Fruit fly (Drosophila melanogaster) whole organism, wandering third instar larva: Measurements from ENCODE around the gene Invadolysin.

ENCODE experiments used
- Abd-B ChIP-seq: fragments of >200 bp; optimal IDR thresholded peaks from 2 replicates; lab custom pipeline; 2017; ENCODE audit warnings: missing biosample characterization, missing genetic modification characterization
- CG32264 ChIP-seq: fragments of 200-800 bp; sonication (Bioruptor generic); optimal IDR thresholded peaks from 2 replicates; lab custom pipeline; 2016; ENCODE audit warnings: missing biosample characterization, missing genetic modification characterization
- CG9705 ChIP-seq: fragments of 200-800 bp; sonication (Bioruptor generic); optimal IDR thresholded peaks from 2 replicates; lab custom pipeline; 2018; ENCODE audit warnings: missing biosample characterization, mild to moderate bottlenecking, missing genetic modification characterization
- CrebA ChIP-seq: fragments of 200-800 bp; sonication (Bioruptor generic); optimal IDR thresholded peaks from 2 replicates; lab custom pipeline; 2016; ENCODE audit warnings: missing biosample characterization, mild to moderate bottlenecking, missing genetic modification characterization, borderline replicate concordance
- Dfd ChIP-seq: fragments of >200 bp; optimal IDR thresholded peaks from 2 replicates; lab custom pipeline; 2017; ENCODE audit warnings: missing biosample characterization, missing genetic modification characterization
- Dif ChIP-seq: fragments of 200-275, 200-300 bp; sonication (Bioruptor generic); optimal IDR thresholded peaks from 2 replicates; lab custom pipeline; 2018; ENCODE audit warnings: missing biosample characterization, missing genetic modification characterization; ENCODE audit not compliant: partially characterized antibody
- GATAd ChIP-seq: sonication (Bioruptor generic); optimal IDR thresholded peaks from 2 replicates; lab custom pipeline; 2016; ENCODE audit warnings: missing biosample characterization, missing genetic modification characterization
- HLH106 ChIP-seq: fragments of 200-800 bp; optimal IDR thresholded peaks from 3 replicates; lab custom pipeline; 2019; ENCODE audit warnings: missing biosample characterization, mild to moderate bottlenecking, missing genetic modification characterization, moderate library complexity
- Hnf4 ChIP-seq: fragments of 200-800 bp; sonication (Bioruptor generic); optimal IDR thresholded peaks from 2 replicates; lab custom pipeline; 2016; ENCODE audit warnings: missing biosample characterization, mild to moderate bottlenecking, missing genetic modification characterization
- Hr78 ChIP-seq: fragments of >200 bp; optimal IDR thresholded peaks from 2 replicates; lab custom pipeline; 2017; ENCODE audit warnings: missing biosample characterization, missing genetic modification characterization
- Hr83 ChIP-seq: fragments of 200-300 bp; sonication (Bioruptor generic); optimal IDR thresholded peaks from 2 replicates; lab custom pipeline; 2016; ENCODE audit warnings: missing biosample characterization, mild to moderate bottlenecking, missing genetic modification characterization, moderate library complexity; ENCODE audit not compliant: poor library complexity, severe bottlenecking
- Jra ChIP-seq: sonication (Bioruptor generic); optimal IDR thresholded peaks from 2 replicates; lab custom pipeline; 2016; ENCODE audit warnings: missing biosample characterization, missing genetic modification characterization
- Mio ChIP-seq: sonication (Bioruptor generic); optimal IDR thresholded peaks from 2 replicates; lab custom pipeline; 2016; ENCODE audit warnings: missing biosample characterization, missing genetic modification characterization
- Myc ChIP-seq: fragments of >200 bp; optimal IDR thresholded peaks from 2 replicates; lab custom pipeline; 2017
- N ChIP-seq: fragments of >200 bp; optimal IDR thresholded peaks from 2 replicates; lab custom pipeline; 2018; ENCODE audit warnings: missing biosample characterization, missing external identifiers, missing genetic modification characterization
- OdsH ChIP-seq: fragments of 200-800 bp; sonication (Bioruptor generic); optimal IDR thresholded peaks from 2 replicates; lab custom pipeline; 2016; ENCODE audit warnings: missing biosample characterization, mild to moderate bottlenecking, missing genetic modification characterization
- Rel ChIP-seq, 2 experiments: fragments of 200-800 bp; sonication (Bioruptor generic) in 1 of 2; optimal IDR thresholded peaks; 2 replicates in 1 of 2; 3 replicates in 1 of 2; lab custom pipeline; 2016 to 2019; ENCODE audit warnings: mild to moderate bottlenecking in 2 of 2, missing biosample characterization in 2 of 2, missing genetic modification characterization in 2 of 2, moderate library complexity in 1 of 2
- Sp1 ChIP-seq: fragments of 200-800 bp; sonication (Bioruptor generic); optimal IDR thresholded peaks from 3 replicates; lab custom pipeline; 2019; ENCODE audit warnings: missing biosample characterization, mild to moderate bottlenecking, missing genetic modification characterization, moderate library complexity
- Vsx2 ChIP-seq: fragments of 200-300, 225-300 bp; sonication (Bioruptor generic); optimal IDR thresholded peaks from 2 replicates; lab custom pipeline; 2018; ENCODE audit warnings: missing biosample characterization, missing genetic modification characterization; ENCODE audit not compliant: partially characterized antibody
- br ChIP-seq: fragments of 200-800 bp; sonication (Bioruptor generic); optimal IDR thresholded peaks from 2 replicates; lab custom pipeline; 2016; ENCODE audit warnings: missing biosample characterization, missing genetic modification characterization
- brk ChIP-seq: fragments of 200-800 bp; sonication (Bioruptor generic); optimal IDR thresholded peaks from 2 replicates; lab custom pipeline; 2016; ENCODE audit warnings: missing biosample characterization, mild to moderate bottlenecking, missing genetic modification characterization
- dl ChIP-seq, 2 experiments: fragments of 175-275, 200-275 bp in 1 of 2; fragments of 200-275 bp in 1 of 2; sonication (Bioruptor generic); optimal IDR thresholded peaks; lab custom pipeline; 2018; ENCODE audit warnings: mild to moderate bottlenecking in 2 of 2, missing biosample characterization in 2 of 2, missing genetic modification characterization in 2 of 2, moderate library complexity in 2 of 2; ENCODE audit not compliant: partially characterized antibody in 2 of 2, insufficient read depth in 1 of 2
- dmrt93B ChIP-seq: fragments of 200-800 bp; sonication (Bioruptor generic); optimal IDR thresholded peaks from 2 replicates; lab custom pipeline; 2018; ENCODE audit warnings: missing biosample characterization, mild to moderate bottlenecking, missing genetic modification characterization
- dsf ChIP-seq: sonication (Bioruptor generic); optimal IDR thresholded peaks from 2 replicates; lab custom pipeline; 2016; ENCODE audit warnings: missing biosample characterization, missing genetic modification characterization, borderline replicate concordance
- ey ChIP-seq: fragments of 200-800 bp; sonication (Bioruptor generic); optimal IDR thresholded peaks from 2 replicates; lab custom pipeline; 2016; ENCODE audit warnings: missing biosample characterization, missing genetic modification characterization
- foxo ChIP-seq, 2 experiments: fragments of 200-800 bp; sonication (Bioruptor generic); optimal IDR thresholded peaks; 2 replicates in 1 of 2; 3 replicates in 1 of 2; lab custom pipeline; 2016 to 2017; ENCODE audit warnings: missing biosample characterization in 2 of 2, missing genetic modification characterization in 2 of 2
- fru ChIP-seq: fragments of 200-800 bp; sonication (Bioruptor generic); optimal IDR thresholded peaks from 3 replicates; lab custom pipeline; 2016; ENCODE audit warnings: missing biosample characterization, mild to moderate bottlenecking, missing genetic modification characterization
- h ChIP-seq: fragments of 200-800 bp; sonication (Bioruptor generic); optimal IDR thresholded peaks from 3 replicates; lab custom pipeline; 2016; ENCODE audit warnings: missing biosample characterization, mild to moderate bottlenecking, missing genetic modification characterization
- jim ChIP-seq: fragments of 175-275, 200-325 bp; sonication (Bioruptor generic); optimal IDR thresholded peaks from 2 replicates; lab custom pipeline; 2016; ENCODE audit warnings: missing biosample characterization, mild to moderate bottlenecking, missing genetic modification characterization
- lola ChIP-seq: fragments of >200 bp; optimal IDR thresholded peaks from 2 replicates; lab custom pipeline; 2017; ENCODE audit warnings: missing biosample characterization, missing genetic modification characterization
- pan ChIP-seq: fragments of >200 bp; optimal IDR thresholded peaks from 2 replicates; lab custom pipeline; 2017
- psq ChIP-seq: fragments of 200-800 bp; sonication (Bioruptor generic); optimal IDR thresholded peaks from 3 replicates; lab custom pipeline; 2017; ENCODE audit warnings: missing biosample characterization, mild to moderate bottlenecking, missing genetic modification characterization, moderate library complexity
- rgr ChIP-seq: fragments of 200-800 bp; sonication (Bioruptor generic); optimal IDR thresholded peaks from 3 replicates; lab custom pipeline; 2016; ENCODE audit warnings: missing biosample characterization, mild to moderate bottlenecking, missing genetic modification characterization
- sage ChIP-seq: fragments of 200-800 bp; sonication (Bioruptor generic); optimal IDR thresholded peaks from 2 replicates; lab custom pipeline; 2016; ENCODE audit warnings: missing biosample characterization, mild to moderate bottlenecking, missing genetic modification characterization
- sv ChIP-seq: fragments of 200-800 bp; sonication (Bioruptor generic); optimal IDR thresholded peaks from 3 replicates; lab custom pipeline; 2016; ENCODE audit warnings: missing biosample characterization, missing genetic modification characterization
- tai ChIP-seq: sonication (Bioruptor generic); optimal IDR thresholded peaks from 2 replicates; lab custom pipeline; 2016; ENCODE audit warnings: missing biosample characterization, missing genetic modification characterization
- usp ChIP-seq: fragments of >200 bp; optimal IDR thresholded peaks from 2 replicates; lab custom pipeline; 2017; ENCODE audit warnings: missing biosample characterization, missing genetic modification characterization
- woc ChIP-seq: sonication (Bioruptor generic); optimal IDR thresholded peaks from 2 replicates; lab custom pipeline; 2016; ENCODE audit warnings: missing biosample characterization, mild to moderate bottlenecking, missing genetic modification characterization

The Invadolysin gene

dm6 chr3R:10133419-10134340, 10.8 kb upstream of the Invadolysin start:
- TF ChIP-seq CG32264 (GFP tag; lab: Kevin White, UChicago), result peak; percentile 30
- no peak for TF ChIP-seq GATAd (GFP tag; lab: Kevin White, UChicago)
- TF ChIP-seq N, result no peak
- TF ChIP-seq sage (GFP tag; lab: Kevin White, UChicago), result peak; percentile 79
- peak; percentile 27 for TF ChIP-seq Rel (GFP tag; optimal IDR thresholded peaks at IDR 0.05; lab: Kevin White, UChicago)
- TF ChIP-seq Rel (tag; optimal IDR thresholded peaks at IDR 0.05; lab: Kevin White, UChicago), result no peak
- peak; percentile 96 for TF ChIP-seq psq (GFP tag; lab: Kevin White, UChicago)
- TF ChIP-seq Abd-B (GFP tag; lab: Kevin White, UChicago), result no peak
- no peak for TF ChIP-seq dmrt93B (GFP tag; lab: Kevin White, UChicago)
- TF ChIP-seq fru (GFP tag; lab: Kevin White, UChicago), result peak; percentile 67

- peak; percentile 9 for TF ChIP-seq Mio (GFP tag; lab: Kevin White, UChicago)
- TF ChIP-seq br (GFP tag; lab: Kevin White, UChicago), result peak; percentile 76
- TF ChIP-seq CrebA (GFP tag; lab: Kevin White, UChicago), result no peak
- TF ChIP-seq N, result no peak
- no peak for TF ChIP-seq GATAd (GFP tag; lab: Kevin White, UChicago)
- TF ChIP-seq dl (GFP tag; optimal IDR thresholded peaks at IDR 0.05; lab: Kevin White, UChicago; ENCODE audit: insufficient read depth in 1 of 2, partially characterized antibody in 2 of 2), result no peak
- TF ChIP-seq Dif (GFP tag; lab: Kevin White, UChicago), result no peak
- no peak for TF ChIP-seq dmrt93B (GFP tag; lab: Kevin White, UChicago)
- peak; percentile 60 for TF ChIP-seq ey
- TF ChIP-seq usp, result no peak
- TF ChIP-seq tai (GFP tag; lab: Kevin White, UChicago), result peak; percentile 67
- TF ChIP-seq Myc, result peak; percentile 22
- peak; percentile 79 for TF ChIP-seq h (GFP tag; lab: Kevin White, UChicago)
- no peak for TF ChIP-seq pan (lab: Kevin White, UChicago)
- TF ChIP-seq jim (GFP tag; lab: Kevin White, UChicago), result no peak
- no peak for TF ChIP-seq Vsx2
- peak; percentile 79 for TF ChIP-seq rgr
- TF ChIP-seq HLH106 (tag; lab: Kevin White, UChicago), result peak; percentile 37
- peak; percentile 77 for TF ChIP-seq psq (GFP tag; lab: Kevin White, UChicago)
- TF ChIP-seq CG9705 (GFP tag; lab: Kevin White, UChicago), result peak; percentile 48
- TF ChIP-seq Dfd (GFP tag; lab: Kevin White, UChicago), result no peak
- no peak for TF ChIP-seq sage (GFP tag; lab: Kevin White, UChicago)
- peak; percentile 68 for TF ChIP-seq fru (GFP tag; lab: Kevin White, UChicago)
- TF ChIP-seq Hr83, result peak; percentile 95
- peak; percentile 55 for TF ChIP-seq OdsH (GFP tag; lab: Kevin White, UChicago)
- peak; percentile 60 for TF ChIP-seq CG32264 (GFP tag; lab: Kevin White, UChicago)
- peak in 1 of 2 experiments; percentile 79 for TF ChIP-seq foxo (GFP tag; optimal IDR thresholded peaks at IDR 0.05; lab: Kevin White, UChicago)
- TF ChIP-seq lola (GFP tag; lab: Kevin White, UChicago), result no peak
- peak; percentile 33 for TF ChIP-seq brk (GFP tag; lab: Kevin White, UChicago)
- TF ChIP-seq Rel (GFP tag; optimal IDR thresholded peaks at IDR 0.05; lab: Kevin White, UChicago), result no peak
- peak; percentile 19 for TF ChIP-seq Rel (tag; optimal IDR thresholded peaks at IDR 0.05; lab: Kevin White, UChicago)
- peak; percentile 87 for TF ChIP-seq Hnf4 (GFP tag; lab: Kevin White, UChicago)
- peak; percentile 82 for TF ChIP-seq Jra (GFP tag; lab: Kevin White, UChicago)
- peak; percentile 13 for TF ChIP-seq woc
- no peak for TF ChIP-seq Hr78
- no peak for TF ChIP-seq Abd-B (GFP tag; lab: Kevin White, UChicago)
- peak; percentile 48 for TF ChIP-seq Sp1
- TF ChIP-seq sv (GFP tag; lab: Kevin White, UChicago), result peak; percentile 35
- peak; percentile 55 for TF ChIP-seq dsf (GFP tag; lab: Kevin White, UChicago)
These were observed 10.2 kb upstream of the Invadolysin start for dm6 chr3R:10134341-10134668.
